Fruit fly (Drosophila melanogaster) whole organism, prepupa: Measurements from ENCODE around the gene AANATL2.

Experiments
- CG31627 ChIP-seq: fragments of 200-800 bp; sonication (Bioruptor generic); optimal IDR thresholded peaks from 3 replicates; lab custom pipeline; 2016; ENCODE audit warnings: missing biosample characterization, missing genetic modification characterization
- CG3919 ChIP-seq: fragments of 200-800 bp; sonication (Bioruptor generic); optimal IDR thresholded peaks from 3 replicates; lab custom pipeline; 2016; ENCODE audit warnings: missing biosample characterization, missing genetic modification characterization
- CG4318 ChIP-seq: fragments of 200-800 bp; sonication (Bioruptor generic); optimal IDR thresholded peaks from 3 replicates; lab custom pipeline; 2017; ENCODE audit warnings: missing biosample characterization, mild to moderate bottlenecking, missing genetic modification characterization
- CG6808 ChIP-seq: fragments of 200-800 bp; sonication (Bioruptor generic); optimal IDR thresholded peaks from 3 replicates; lab custom pipeline; 2017; ENCODE audit warnings: missing biosample characterization, missing genetic modification characterization, mild to moderate bottlenecking, moderate library complexity, missing genetic modification reagents
- CG8319 ChIP-seq: fragments of 200-800 bp; sonication (Bioruptor generic); optimal IDR thresholded peaks from 3 replicates; lab custom pipeline; 2016; ENCODE audit warnings: missing biosample characterization, missing genetic modification characterization
- CG8632 ChIP-seq: fragments of 200-800 bp; sonication (Bioruptor generic); optimal IDR thresholded peaks from 3 replicates; lab custom pipeline; 2016; ENCODE audit warnings: missing biosample characterization, missing genetic modification characterization
- Eip78C ChIP-seq: fragments of 200-800 bp; sonication (Bioruptor generic); peaks from one replicate; lab custom pipeline; 2016; ENCODE audit warnings: missing biosample characterization, missing genetic modification characterization
- Ets21C ChIP-seq: fragments of 200-800 bp; sonication (Bioruptor generic); optimal IDR thresholded peaks from 3 replicates; lab custom pipeline; 2016; ENCODE audit warnings: missing biosample characterization, missing genetic modification characterization
- Hr39 ChIP-seq: fragments of 200-800 bp; sonication (Bioruptor generic); optimal IDR thresholded peaks from 2 replicates; lab custom pipeline; 2016; ENCODE audit warnings: missing biosample characterization, missing genetic modification characterization
- Sox14 ChIP-seq: fragments of 200-800 bp; sonication (Bioruptor generic); optimal IDR thresholded peaks from 3 replicates; lab custom pipeline; 2016; ENCODE audit warnings: missing biosample characterization, missing genetic modification characterization
- dsx ChIP-seq: fragments of 200-800 bp; optimal IDR thresholded peaks from 3 replicates; lab custom pipeline; 2019; ENCODE audit warnings: missing biosample characterization, mild to moderate bottlenecking, missing genetic modification characterization, moderate library complexity; ENCODE audit not compliant: poor library complexity, severe bottlenecking
- salr ChIP-seq, 2 experiments: fragments of 200-800 bp; sonication (Bioruptor generic); optimal IDR thresholded peaks; 3 replicates each; lab custom pipeline; 2016 to 2018; ENCODE audit warnings: missing biosample characterization in 2 of 2, missing genetic modification characterization in 2 of 2, mild to moderate bottlenecking in 1 of 2

dm6 chr2L:6218669-6219406 is 36.8 kb upstream of the AANATL2 start:
- no peak for TF ChIP-seq CG8319 (GFP tag; lab: Kevin White, UChicago)
- TF ChIP-seq dsx (GFP tag; lab: Kevin White, UChicago), result no peak
- TF ChIP-seq CG6808, result no peak
- no peak for TF ChIP-seq Sox14 (GFP tag; lab: Kevin White, UChicago)
- no peak for TF ChIP-seq CG8632
- no peak for TF ChIP-seq CG3919 (GFP tag; lab: Kevin White, UChicago)
- no peak for TF ChIP-seq CG31627 (GFP tag; lab: Kevin White, UChicago)
- TF ChIP-seq CG4318 (GFP tag; lab: Kevin White, UChicago), result no peak
- no peak for TF ChIP-seq salr (GFP tag; optimal IDR thresholded peaks at IDR 0.05; lab: Kevin White, UChicago)
- TF ChIP-seq Ets21C (GFP tag; lab: Kevin White, UChicago), result no peak
- TF ChIP-seq Eip78C, result no peak
- no peak for TF ChIP-seq Hr39 (GFP tag; lab: Kevin White, UChicago)
